Worm (Caenorhabditis elegans): ENCODE measurements around the gene plx-1.

Gene plx-1

DNA sequence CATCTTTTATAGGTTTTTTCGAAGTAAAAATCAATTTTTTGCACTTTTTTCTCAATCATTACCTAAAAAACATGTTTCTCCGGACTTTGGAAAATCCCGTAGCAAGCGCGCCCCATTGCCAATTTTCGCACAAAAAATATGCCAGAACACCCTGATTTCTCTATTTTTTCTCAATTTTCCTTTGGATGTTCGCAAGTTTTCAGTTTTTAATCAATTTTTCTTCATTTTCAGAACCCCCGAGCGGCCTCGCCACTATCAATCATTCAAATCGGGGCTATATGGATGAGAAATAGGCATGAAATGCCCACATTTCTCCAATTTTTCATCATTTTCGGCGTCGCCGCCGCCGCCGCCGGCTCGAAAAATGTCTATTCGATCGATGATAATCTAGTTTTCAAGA, at the start of gene plx-1:
plx-1 (plus strand) TSS at position 301 of the 400 bp plus-strand sequence.
- no peak for TF ChIP-seq ceh-28 (tag; optimal IDR thresholded peaks at IDR 0.05)
- TF ChIP-seq daf-12 (tag; optimal IDR thresholded peaks at IDR 0.05), result no peak
- TF ChIP-seq ceh-16 (tag; optimal IDR thresholded peaks at IDR 0.05), result no peak
- no peak for TF ChIP-seq skn-1 (tag; optimal IDR thresholded peaks at IDR 0.05)
- TF ChIP-seq elt-3 (tag; optimal IDR thresholded peaks at IDR 0.05), result no peak
- no peak for TF ChIP-seq nhr-77 (tag; optimal IDR thresholded peaks at IDR 0.05)
- no peak for TF ChIP-seq nhr-28 (tag; optimal IDR thresholded peaks at IDR 0.05)
- TF ChIP-seq elt-1 (tag; optimal IDR thresholded peaks at IDR 0.05), result no peak
- no peak for TF ChIP-seq lsy-12 (tag; optimal IDR thresholded peaks at IDR 0.05)
- no peak for TF ChIP-seq lin-15B (tag; optimal IDR thresholded peaks at IDR 0.05)
- no peak for TF ChIP-seq ZK546.5 (tag; optimal IDR thresholded peaks at IDR 0.05)
- no peak for TF ChIP-seq pqm-1 (tag; optimal IDR thresholded peaks at IDR 0.05)
- no peak for TF ChIP-seq sea-2 (GFP tag; optimal IDR thresholded peaks at IDR 0.05)
- TF ChIP-seq fkh-10 (GFP tag; optimal IDR thresholded peaks at IDR 0.05), result no peak
- no peak for TF ChIP-seq nhr-12 (tag; optimal IDR thresholded peaks at IDR 0.05)

DNA sequence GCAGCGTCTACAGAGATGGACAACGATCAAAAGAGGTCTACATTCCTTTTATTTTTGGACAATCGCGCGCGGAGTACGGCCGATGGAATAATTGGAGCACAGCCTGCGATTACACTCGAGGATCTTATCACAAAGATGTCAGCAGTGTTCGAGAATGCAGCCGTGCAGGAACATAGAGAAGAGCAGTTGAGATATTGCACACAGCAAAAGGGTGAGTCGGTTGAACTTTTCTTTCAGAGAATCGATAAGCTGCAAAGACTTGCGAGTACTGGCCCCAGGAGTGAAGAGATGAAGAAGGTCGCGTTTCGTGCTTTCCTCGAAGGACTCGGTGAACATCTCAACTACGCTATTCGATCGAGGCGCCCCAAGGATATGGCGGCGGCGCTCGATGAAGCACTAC, 44.5 kb upstream of the plx-1 start:
- no peak for TF ChIP-seq aly-2 (tag; optimal IDR thresholded peaks at IDR 0.05)
- no peak for TF ChIP-seq sea-2 (GFP tag; optimal IDR thresholded peaks at IDR 0.05)
- TF ChIP-seq nhr-23 (tag; optimal IDR thresholded peaks at IDR 0.05), result no peak
- no peak for TF ChIP-seq ceh-16 (tag; optimal IDR thresholded peaks at IDR 0.05)
- TF ChIP-seq pha-4 (tag; optimal IDR thresholded peaks at IDR 0.05), result no peak
- no peak for TF ChIP-seq hmg-11 (tag; optimal IDR thresholded peaks at IDR 0.05)
- no peak for TF ChIP-seq ztf-4 (tag; optimal IDR thresholded peaks at IDR 0.05)
- TF ChIP-seq lin-39 (tag; optimal IDR thresholded peaks at IDR 0.05), result no peak
- TF ChIP-seq jun-1 (tag; optimal IDR thresholded peaks at IDR 0.05), result no peak
- TF ChIP-seq fkh-2 (tag; optimal IDR thresholded peaks at IDR 0.05), result no peak
- TF ChIP-seq nhr-25 (tag; optimal IDR thresholded peaks at IDR 0.05), result no peak
- no peak for TF ChIP-seq fkh-10 (GFP tag; optimal IDR thresholded peaks at IDR 0.05)

ce11 chrIV:917640-918039, 41.7 kb upstream of the plx-1 start:
- no peak for TF ChIP-seq ceh-9 (tag; optimal IDR thresholded peaks at IDR 0.05)
- TF ChIP-seq unc-39 (tag; optimal IDR thresholded peaks at IDR 0.05), result no peak
- no peak for TF ChIP-seq eor-1 (tag; optimal IDR thresholded peaks at IDR 0.05)
- TF ChIP-seq nhr-11 (tag; optimal IDR thresholded peaks at IDR 0.05), result no peak
- TF ChIP-seq lsy-12 (tag; optimal IDR thresholded peaks at IDR 0.05), result no peak
- TF ChIP-seq zag-1 (tag; optimal IDR thresholded peaks at IDR 0.05), result no peak
- no peak for TF ChIP-seq sea-2 (GFP tag; optimal IDR thresholded peaks at IDR 0.05)
- TF ChIP-seq nhr-28 (tag; optimal IDR thresholded peaks at IDR 0.05), result no peak
- TF ChIP-seq nfya-1 (tag; optimal IDR thresholded peaks at IDR 0.05; ENCODE audit: insufficient read depth), result no peak
- TF ChIP-seq unc-62 (GFP tag; optimal IDR thresholded peaks at IDR 0.05), result no peak
- TF ChIP-seq ztf-11 (tag; optimal IDR thresholded peaks at IDR 0.05), result no peak
- no peak for TF ChIP-seq hmg-11 (tag; optimal IDR thresholded peaks at IDR 0.05)
- TF ChIP-seq aly-2 (tag; optimal IDR thresholded peaks at IDR 0.05), result no peak
- TF ChIP-seq nhr-237 (tag; optimal IDR thresholded peaks at IDR 0.05), result no peak
- no peak for TF ChIP-seq egl-27 (tag; optimal IDR thresholded peaks at IDR 0.05)
- no peak for TF ChIP-seq ztf-4 (tag; optimal IDR thresholded peaks at IDR 0.05)

ce11 chrIV:919690-920089, 39.6 kb upstream of the plx-1 start, which contains the start of gene F58H7.5:
F58H7.5 (plus strand) TSS chrIV:919990.
- no peak for TF ChIP-seq nfya-1 (tag; optimal IDR thresholded peaks at IDR 0.05; ENCODE audit: insufficient read depth)
- TF ChIP-seq ceh-82 (tag; optimal IDR thresholded peaks at IDR 0.05), result no peak
- TF ChIP-seq jun-1 (tag; optimal IDR thresholded peaks at IDR 0.05), result no peak
- TF ChIP-seq ceh-28 (tag; optimal IDR thresholded peaks at IDR 0.05), result no peak
- TF ChIP-seq skn-1 (tag; optimal IDR thresholded peaks at IDR 0.05), result no peak
- TF ChIP-seq nhr-28 (tag; optimal IDR thresholded peaks at IDR 0.05), result no peak
- TF ChIP-seq snpc-4 (tag; optimal IDR thresholded peaks at IDR 0.05), result no peak
- no peak for TF ChIP-seq zag-1 (tag; optimal IDR thresholded peaks at IDR 0.05)
- no peak for TF ChIP-seq tbx-2 (tag; optimal IDR thresholded peaks at IDR 0.05)
- TF ChIP-seq eor-1 (tag; optimal IDR thresholded peaks at IDR 0.05), result no peak

All from whole organism, L3 larva.